Worm (Caenorhabditis elegans): Measurements from ENCODE around the gene exc-13.

DNA sequence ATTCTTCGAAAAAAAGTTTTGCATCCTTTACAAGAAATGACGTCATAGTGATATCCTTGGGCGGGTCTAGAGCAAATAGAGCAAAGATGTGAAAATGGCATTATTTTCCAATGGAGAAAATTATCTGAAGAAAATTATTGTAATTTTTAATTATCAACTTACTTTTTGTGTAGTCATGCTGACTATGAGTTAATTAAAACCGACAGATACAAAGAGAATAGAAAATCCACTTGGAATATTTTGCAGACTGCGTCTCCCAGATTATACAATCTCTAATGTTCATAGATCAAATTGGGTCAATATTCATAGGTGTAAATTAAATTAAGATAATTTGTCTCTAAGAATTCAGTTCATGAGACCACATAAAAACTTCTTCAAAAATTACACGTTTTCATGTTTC, 15.5 kb upstream of the exc-13 start, which contains the start of gene nhr-149:
- no peak for TF ChIP-seq ceh-9 (tag; optimal IDR thresholded peaks at IDR 0.05)
- no peak for TF ChIP-seq ets-4 (tag; optimal IDR thresholded peaks at IDR 0.05)
- no peak for TF ChIP-seq zip-5 (tag; optimal IDR thresholded peaks at IDR 0.05)
- no peak for TF ChIP-seq unc-86 (tag; optimal IDR thresholded peaks at IDR 0.05)
- TF ChIP-seq ceh-19 (GFP tag; optimal IDR thresholded peaks at IDR 0.05), result no peak
- TF ChIP-seq hlh-30 (tag; optimal IDR thresholded peaks at IDR 0.05; ENCODE audit: insufficient read depth), result no peak
- TF ChIP-seq C08G9.2 (tag; optimal IDR thresholded peaks at IDR 0.05), result no peak
- no peak for TF ChIP-seq pag-3 (tag; optimal IDR thresholded peaks at IDR 0.05; ENCODE audit: borderline replicate concordance)
